Worm (Caenorhabditis elegans): ENCODE data around the gene madf-4.

Gene madf-4

ce11 chrV:9982568-9982967, 20.3 kb upstream of the madf-4 start, which contains the start of gene C27H6.9:
TSS of gene C27H6.9 (plus strand) at chrV:9982868.
- TF ChIP-seq pat-9 (tag; optimal IDR thresholded peaks at IDR 0.05), result no peak
- no peak for TF ChIP-seq pha-4 (tag; optimal IDR thresholded peaks at IDR 0.05)
- TF ChIP-seq ttx-3 (tag; optimal IDR thresholded peaks at IDR 0.05), result no peak
- TF ChIP-seq hlh-30 (tag; optimal IDR thresholded peaks at IDR 0.05; ENCODE audit: insufficient read depth), result no peak
- no peak for TF ChIP-seq Y22D7AL.16 (tag; optimal IDR thresholded peaks at IDR 0.05)
- TF ChIP-seq C08G9.2 (tag; optimal IDR thresholded peaks at IDR 0.05), result no peak
- no peak for TF ChIP-seq pqm-1 (tag; optimal IDR thresholded peaks at IDR 0.05)
- TF ChIP-seq hlh-15 (tag; optimal IDR thresholded peaks at IDR 0.05), result no peak
- TF ChIP-seq ceh-24 (tag; optimal IDR thresholded peaks at IDR 0.05), result no peak
- TF ChIP-seq che-1 (tag; optimal IDR thresholded peaks at IDR 0.05), result no peak
- TF ChIP-seq pros-1 (tag; optimal IDR thresholded peaks at IDR 0.05), result no peak
- TF ChIP-seq ceh-19 (GFP tag; optimal IDR thresholded peaks at IDR 0.05), result no peak
- TF ChIP-seq ref-2 (tag; optimal IDR thresholded peaks at IDR 0.05), result no peak
- TF ChIP-seq nhr-11 (tag; optimal IDR thresholded peaks at IDR 0.05), result no peak
- TF ChIP-seq pha-2 (tag; optimal IDR thresholded peaks at IDR 0.05), result no peak
- TF ChIP-seq madf-2 (tag; optimal IDR thresholded peaks at IDR 0.05), result no peak

- TF ChIP-seq rnt-1 (tag; optimal IDR thresholded peaks at IDR 0.05) (peak; percentile 72), unc-42 (tag; optimal IDR thresholded peaks at IDR 0.05) (peak; percentile 51), ceh-14 (tag; optimal IDR thresholded peaks at IDR 0.05) (peak; percentile 89), fax-1 (tag; optimal IDR thresholded peaks at IDR 0.05) (peak; percentile 61), zip-5 (tag; optimal IDR thresholded peaks at IDR 0.05) (peak; percentile 32), C08G9.2 (tag; optimal IDR thresholded peaks at IDR 0.05) (peak; percentile 77), ref-2 (tag; optimal IDR thresholded peaks at IDR 0.05) (peak; percentile 92), ceh-18 (tag; optimal IDR thresholded peaks at IDR 0.05) (peak; percentile 20), ceh-31 (tag; optimal IDR thresholded peaks at IDR 0.05) (peak; percentile 96), tbx-7 (tag; optimal IDR thresholded peaks at IDR 0.05) (peak; percentile 63), pqm-1 (tag; optimal IDR thresholded peaks at IDR 0.05) (peak; percentile 40), hlh-8 (tag; optimal IDR thresholded peaks at IDR 0.05) (peak; percentile 70), madf-2 (tag; optimal IDR thresholded peaks at IDR 0.05) (peak; percentile 16), nfya-1 (tag; optimal IDR thresholded peaks at IDR 0.05) (peak; percentile 26), F13H6.1 (tag; optimal IDR thresholded peaks at IDR 0.05) (peak; percentile 70), dmd-4 (tag; optimal IDR thresholded peaks at IDR 0.05; ENCODE audit: borderline replicate concordance) (peak; percentile 70), pros-1 (tag; optimal IDR thresholded peaks at IDR 0.05) (peak; percentile 8), tbx-2 (tag; optimal IDR thresholded peaks at IDR 0.05) (peak; percentile 94), ceh-34 (tag; optimal IDR thresholded peaks at IDR 0.05) (peak; percentile 40), ets-4 (tag; optimal IDR thresholded peaks at IDR 0.05) (peak; percentile 75), ceh-2 (tag; optimal IDR thresholded peaks at IDR 0.05) (peak; percentile 81), ztf-16 (tag; optimal IDR thresholded peaks at IDR 0.05) (peak; percentile 13), lim-6 (tag; optimal IDR thresholded peaks at IDR 0.05) (peak; percentile 70)
These were observed 18.6 kb upstream of the madf-4 start, which contains the start of the genes ruvb-1 and tofu-1 for ce11 chrV:9980731-9981483. TSS of gene ruvb-1 (minus strand) at chrV:9980802. TSS of gene tofu-1 (plus strand) at chrV:9981147.

ce11 chrV:9978425-9978824, 16.1 kb upstream of the madf-4 start:
- TF ChIP-seq lin-11 (tag; optimal IDR thresholded peaks at IDR 0.05), result no peak
- no peak for TF ChIP-seq fkh-10 (GFP tag; optimal IDR thresholded peaks at IDR 0.05)
- TF ChIP-seq hlh-13 (GFP tag; optimal IDR thresholded peaks at IDR 0.05), result no peak
- no peak for TF ChIP-seq pros-1 (tag; optimal IDR thresholded peaks at IDR 0.05)
- no peak for TF ChIP-seq ceh-19 (GFP tag; optimal IDR thresholded peaks at IDR 0.05)
- no peak for TF ChIP-seq pha-4 (tag; optimal IDR thresholded peaks at IDR 0.05)
- peak; percentile 63 for TF ChIP-seq ceh-31 (tag; optimal IDR thresholded peaks at IDR 0.05)
- TF ChIP-seq nhr-232 (tag; optimal IDR thresholded peaks at IDR 0.05), result no peak
- TF ChIP-seq ceh-48 (tag; optimal IDR thresholded peaks at IDR 0.05), result peak; percentile 65
- TF ChIP-seq ahr-1 (tag; optimal IDR thresholded peaks at IDR 0.05), result no peak
- no peak for TF ChIP-seq ceh-2 (tag; optimal IDR thresholded peaks at IDR 0.05)
- TF ChIP-seq unc-42 (tag; optimal IDR thresholded peaks at IDR 0.05), result peak; percentile 25
- no peak for TF ChIP-seq ceh-24 (tag; optimal IDR thresholded peaks at IDR 0.05)
- no peak for TF ChIP-seq C08G9.2 (tag; optimal IDR thresholded peaks at IDR 0.05)
- peak; percentile 16 for TF ChIP-seq tbx-2 (tag; optimal IDR thresholded peaks at IDR 0.05)
- TF ChIP-seq unc-55 (GFP tag; optimal IDR thresholded peaks at IDR 0.05), result no peak
- TF ChIP-seq ets-4 (tag; optimal IDR thresholded peaks at IDR 0.05), result no peak
- no peak for TF ChIP-seq K02D7.2 (tag; optimal IDR thresholded peaks at IDR 0.05)
